Worm (Caenorhabditis elegans) whole organism, midembryonic: ENCODE measurements around the gene dot-1.2.

Experiments used
- med-1 ChIP-seq: sonication (generic microtip); optimal IDR thresholded peaks from 2 replicates; lab custom pipeline; 2017; ENCODE audit warnings: missing genetic modification characterization, mild to moderate bottlenecking, missing compliant biosample characterization, antibody characterized with exemption, missing genetic modification reagents; ENCODE audit not compliant: insufficient read depth
- ztf-29 ChIP-seq: fragments of 200-800 bp; sonication (Bioruptor generic); IDR thresholded peaks from 2 replicates; pipeline ENCODE4 v1.3.6; 2022; ENCODE audit warnings: missing genetic modification reagents, missing genetic modification characterization, missing compliant biosample characterization

ce11 chrX:11878109-11878508 is 8.9 kb upstream of the dot-1.2 start, which contains the start of gene Y62H9A.2:
- TF ChIP-seq med-1 (GFP tag; lab: Kevin White, UChicago) (no peak), ztf-29 (GFP tag; lab: Robert Waterston, UW) (no peak)
